Worm (Caenorhabditis elegans): Measurements from ENCODE around the gene fzo-1.

DNA sequence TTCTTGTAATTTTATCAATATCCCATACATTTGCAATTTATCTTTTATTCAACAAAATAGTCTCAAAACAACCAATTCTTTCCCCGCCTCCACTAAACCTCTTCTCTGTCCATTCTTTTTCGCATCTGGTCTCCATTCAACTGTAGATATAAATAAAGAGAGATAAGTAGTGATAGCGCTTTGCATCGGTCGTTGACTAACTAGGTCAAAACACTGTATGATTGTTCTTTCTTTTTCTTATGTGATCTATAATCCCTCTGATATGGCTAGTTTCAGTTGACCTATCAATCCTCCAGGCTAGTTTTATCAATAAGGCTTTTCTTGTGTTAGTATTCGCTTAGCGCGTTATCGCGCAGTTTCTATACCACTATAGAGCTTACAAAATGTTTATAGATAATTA, 17.3 kb upstream of the fzo-1 start:
- TF ChIP-seq unc-39 (tag; optimal IDR thresholded peaks at IDR 0.05) = no peak
- TF ChIP-seq mep-1 (tag; optimal IDR thresholded peaks at IDR 0.05) = no peak
- TF ChIP-seq mxl-2 (GFP tag; conservative IDR thresholded peaks at IDR 0.05) = no peak
- no peak for TF ChIP-seq dmd-9 (GFP tag; IDR thresholded peaks at IDR 0.05)
- TF ChIP-seq mdl-1 (tag; optimal IDR thresholded peaks at IDR 0.05) = no peak
- no peak for TF ChIP-seq ZK546.5 (tag; optimal IDR thresholded peaks at IDR 0.05)
- TF ChIP-seq nhr-28 (tag; optimal IDR thresholded peaks at IDR 0.05) = peak; percentile 62
- no peak for TF ChIP-seq php-3 (GFP tag; IDR thresholded peaks at IDR 0.05)

Data from whole organism, L4 larva.